Worm (Caenorhabditis elegans): Measurements from ENCODE around the gene chca-1.

DNA sequence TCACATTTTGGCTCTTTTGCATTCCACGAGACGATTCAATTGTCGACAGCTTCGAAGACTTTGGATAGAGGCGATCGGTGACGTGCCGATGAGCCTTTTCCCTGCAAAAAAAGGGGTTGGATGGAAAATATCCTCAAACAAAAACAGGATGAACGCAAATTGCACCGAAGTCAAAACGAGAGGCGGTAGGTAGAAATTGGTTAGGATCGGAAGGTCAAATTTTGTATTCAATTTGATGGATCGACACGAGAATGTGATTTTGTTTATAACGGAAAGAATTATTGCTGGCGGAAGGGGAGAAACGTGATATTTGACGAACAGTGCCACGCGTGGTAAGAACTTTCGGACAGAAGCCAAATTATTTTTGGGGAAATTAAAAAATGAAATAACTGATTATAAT, 16.3 kb upstream of the chca-1 start, which contains the start of gene mca-1:
- TF ChIP-seq him-1 (tag; optimal IDR thresholded peaks at IDR 0.05) (no peak), W03F9.2 (tag; optimal IDR thresholded peaks at IDR 0.05) (no peak), dao-5 (tag; optimal IDR thresholded peaks at IDR 0.05) (no peak)
